Worm (Caenorhabditis elegans) whole organism, L3 larva: Measurements from ENCODE around the gene srv-1.
A peak's percentile ranks its signal among the peaks of the same experiment; 100 is the strongest.

Experiments used
- ZK546.5 ChIP-seq: sonication (generic microtip); optimal IDR thresholded peaks from 2 replicates; lab custom pipeline; 2017; ENCODE audit warnings: missing biosample characterization, missing genetic modification characterization
- aly-2 ChIP-seq: fragments of 150-350 bp; optimal IDR thresholded peaks from 2 replicates; lab custom pipeline; 2014; ENCODE audit warnings: missing biosample characterization, missing genetic modification characterization
- ama-1 ChIP-seq: fragments of 150-350 bp; optimal IDR thresholded peaks from 2 replicates; lab custom pipeline; 2018
- ceh-16 ChIP-seq: sonication (generic microtip); optimal IDR thresholded peaks from 2 replicates; lab custom pipeline; 2017; ENCODE audit warnings: missing biosample characterization, missing genetic modification characterization
- ceh-28 ChIP-seq: fragments of 150-350 bp; optimal IDR thresholded peaks from 2 replicates; lab custom pipeline; 2014; ENCODE audit warnings: missing biosample characterization, missing genetic modification reagents, missing genetic modification characterization
- ceh-82 ChIP-seq: fragments of 150-350 bp; optimal IDR thresholded peaks from 2 replicates; lab custom pipeline; 2014; ENCODE audit warnings: missing biosample characterization, missing genetic modification characterization
- daf-12 ChIP-seq: fragments of 150-350 bp; optimal IDR thresholded peaks from 2 replicates; lab custom pipeline; 2014; ENCODE audit warnings: missing biosample characterization, missing genetic modification reagents, missing genetic modification characterization
- egl-5 ChIP-seq: fragments of 150-350 bp; optimal IDR thresholded peaks from 2 replicates; lab custom pipeline; 2017; ENCODE audit warnings: missing biosample characterization, missing genetic modification reagents, missing genetic modification characterization, inconsistent platforms
- elt-1 ChIP-seq: fragments of 150-350 bp; optimal IDR thresholded peaks from 2 replicates; lab custom pipeline; 2014; ENCODE audit warnings: missing biosample characterization, missing genetic modification characterization
- elt-2 ChIP-seq: sonication (generic microtip); optimal IDR thresholded peaks from 2 replicates; lab custom pipeline; 2016; ENCODE audit warnings: missing genetic modification reagents, mild to moderate bottlenecking, missing genetic modification characterization, missing compliant biosample characterization
- fkh-10 ChIP-seq: sonication (generic microtip); optimal IDR thresholded peaks from 2 replicates; lab custom pipeline; 2017; ENCODE audit warnings: missing biosample characterization, missing genetic modification reagents, missing genetic modification characterization
- fkh-2 ChIP-seq: fragments of 150-350 bp; optimal IDR thresholded peaks from 2 replicates; lab custom pipeline; 2014; ENCODE audit warnings: missing biosample characterization, missing genetic modification reagents, missing genetic modification characterization
- hmg-11 ChIP-seq: sonication (generic microtip); optimal IDR thresholded peaks from 2 replicates; lab custom pipeline; 2016; ENCODE audit warnings: missing genetic modification characterization, missing compliant biosample characterization
- jun-1 ChIP-seq: fragments of 150-350 bp; optimal IDR thresholded peaks from 2 replicates; lab custom pipeline; 2014; ENCODE audit warnings: missing biosample characterization, missing genetic modification reagents, missing genetic modification characterization
- lsy-12 ChIP-seq: sonication (generic microtip); optimal IDR thresholded peaks from 2 replicates; lab custom pipeline; 2016; ENCODE audit warnings: mild to moderate bottlenecking, missing genetic modification characterization, missing compliant biosample characterization
- mdl-1 ChIP-seq: fragments of 150-350 bp; optimal IDR thresholded peaks from 2 replicates; lab custom pipeline; 2014; ENCODE audit warnings: missing biosample characterization, missing genetic modification characterization
- mml-1 ChIP-seq: fragments of 150-350 bp; sonication (generic microtip); optimal IDR thresholded peaks from 3 replicates; lab custom pipeline; 2014; ENCODE audit warnings: missing biosample characterization, missing genetic modification characterization
- nhr-11 ChIP-seq: fragments of 150-350 bp; optimal IDR thresholded peaks from 2 replicates; lab custom pipeline; 2014; ENCODE audit warnings: missing biosample characterization, missing genetic modification characterization
- nhr-23 ChIP-seq: fragments of 150-350 bp; optimal IDR thresholded peaks from 2 replicates; lab custom pipeline; 2014; ENCODE audit warnings: missing biosample characterization, missing genetic modification reagents, missing genetic modification characterization
- nhr-25 ChIP-seq: sonication (generic microtip); optimal IDR thresholded peaks from 2 replicates; lab custom pipeline; 2017; ENCODE audit warnings: missing biosample characterization, missing genetic modification characterization
- nhr-28 ChIP-seq: fragments of 150-350 bp; optimal IDR thresholded peaks from 2 replicates; lab custom pipeline; 2014; ENCODE audit warnings: missing biosample characterization, missing genetic modification characterization
- nhr-43 ChIP-seq: sonication (generic microtip); optimal IDR thresholded peaks from 2 replicates; lab custom pipeline; 2016; ENCODE audit warnings: mild to moderate bottlenecking, missing genetic modification characterization, missing compliant biosample characterization; ENCODE audit not compliant: poor library complexity, severe bottlenecking
- nhr-77 ChIP-seq: fragments of 150-350 bp; optimal IDR thresholded peaks from 2 replicates; lab custom pipeline; 2014; ENCODE audit warnings: missing biosample characterization, missing genetic modification characterization
- pha-4 ChIP-seq: fragments of 150-350 bp; optimal IDR thresholded peaks from 2 replicates; lab custom pipeline; 2014; ENCODE audit warnings: missing biosample characterization, missing genetic modification reagents, missing genetic modification characterization
- pqm-1 ChIP-seq: fragments of 150-350 bp; optimal IDR thresholded peaks from 2 replicates; lab custom pipeline; 2017; ENCODE audit warnings: missing biosample characterization, missing genetic modification characterization, inconsistent platforms
- skn-1 ChIP-seq: fragments of 150-350 bp; optimal IDR thresholded peaks from 2 replicates; lab custom pipeline; 2014; ENCODE audit warnings: missing biosample characterization, missing genetic modification characterization
- snpc-4 ChIP-seq: fragments of 150-350 bp; optimal IDR thresholded peaks from 2 replicates; lab custom pipeline; 2014; ENCODE audit warnings: missing biosample characterization, missing genetic modification characterization
- tbx-2 ChIP-seq: sonication (generic microtip); optimal IDR thresholded peaks from 2 replicates; lab custom pipeline; 2016; ENCODE audit warnings: mild to moderate bottlenecking, missing genetic modification characterization, missing compliant biosample characterization
- unc-39 ChIP-seq: sonication (generic microtip); optimal IDR thresholded peaks from 4 replicates; lab custom pipeline; 2017; ENCODE audit warnings: missing biosample characterization, missing genetic modification characterization
- zag-1 ChIP-seq: fragments of 150-350 bp; optimal IDR thresholded peaks from 2 replicates; lab custom pipeline; 2014; ENCODE audit warnings: missing biosample characterization, missing genetic modification characterization
- ztf-11 ChIP-seq: fragments of 150-350 bp; optimal IDR thresholded peaks from 2 replicates; lab custom pipeline; 2014; ENCODE audit warnings: missing biosample characterization, missing genetic modification characterization
- ztf-4 ChIP-seq: fragments of 150-350 bp; optimal IDR thresholded peaks from 2 replicates; lab custom pipeline; 2014; ENCODE audit warnings: missing biosample characterization, missing genetic modification characterization

srv-1 gene

ce11 chrIII:6850255-6850654, at the start of gene srv-1:
Gene srv-1 (plus strand): TSS chrIII:6850385.
- TF ChIP-seq daf-12 (tag; lab: Kevin White, UChicago): no peak
- no peak for TF ChIP-seq elt-1
- peak; percentile 75 for TF ChIP-seq pqm-1
- no peak for TF ChIP-seq nhr-28 (tag; lab: Kevin White, UChicago)
- TF ChIP-seq skn-1 (tag; lab: Kevin White, UChicago): no peak
- TF ChIP-seq ztf-11 (tag; lab: Kevin White, UChicago): no peak
- TF ChIP-seq nhr-23: no peak
- no peak for TF ChIP-seq mml-1 (tag; lab: Kevin White, UChicago)
- TF ChIP-seq jun-1 (tag; lab: Kevin White, UChicago): peak; percentile 58
- no peak for TF ChIP-seq mdl-1
- TF ChIP-seq fkh-10 (GFP tag; lab: Kevin White, UChicago): no peak
- no peak for TF ChIP-seq ceh-16
- no peak for TF ChIP-seq ceh-28 (tag; lab: Kevin White, UChicago)
- no peak for TF ChIP-seq nhr-25 (tag; lab: Kevin White, UChicago)
- no peak for TF ChIP-seq ama-1 (lab: Kevin White, UChicago)
- no peak for TF ChIP-seq pha-4 (tag; lab: Kevin White, UChicago)
- peak; percentile 97 for TF ChIP-seq elt-2 (tag; lab: Kevin White, UChicago)

DNA sequence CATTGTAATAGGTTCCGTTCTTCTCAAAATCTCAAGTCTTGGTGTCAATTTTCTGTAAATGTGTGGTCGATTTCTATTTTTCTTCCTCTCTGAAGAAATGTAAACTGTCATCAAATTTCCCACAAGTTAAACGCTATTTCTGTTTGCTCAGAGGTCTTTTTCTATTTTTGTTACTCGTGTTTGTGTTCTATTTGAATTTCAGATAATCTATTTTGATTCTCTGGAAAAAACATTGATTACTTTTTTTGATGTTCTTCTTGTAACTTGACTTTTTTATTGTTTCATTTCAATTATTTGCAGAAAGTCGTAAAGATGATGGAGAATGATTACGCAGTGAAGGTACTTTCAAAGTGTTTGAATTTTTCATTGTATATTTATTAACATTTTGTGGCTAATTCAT, 47.7 kb upstream of the srv-1 start, which contains the start of gene lim-8:
Gene lim-8 (plus strand): TSS at position 301 of the 400 bp plus-strand sequence.
- TF ChIP-seq daf-12 (tag; lab: Kevin White, UChicago): no peak
- TF ChIP-seq egl-5 (tag; lab: Kevin White, UChicago): no peak

ce11 chrIII:6803107-6803506, 47.1 kb upstream of the srv-1 start:
- TF ChIP-seq ceh-16 (no peak), elt-2 (tag; lab: Kevin White, UChicago) (peak; percentile 67), pqm-1 (peak; percentile 69), pha-4 (tag; lab: Kevin White, UChicago) (peak; percentile 46)

ce11 chrIII:6805397-6805796, 44.8 kb upstream of the srv-1 start:
- TF ChIP-seq ztf-11 (tag; lab: Kevin White, UChicago): no peak
- TF ChIP-seq tbx-2 (tag; lab: Kevin White, UChicago): no peak
- TF ChIP-seq skn-1 (tag; lab: Kevin White, UChicago): peak; percentile 35
- peak; percentile 37 for TF ChIP-seq elt-2 (tag; lab: Kevin White, UChicago)
- TF ChIP-seq aly-2 (tag; lab: Kevin White, UChicago): no peak
- no peak for TF ChIP-seq mml-1 (tag; lab: Kevin White, UChicago)
- TF ChIP-seq snpc-4 (tag; lab: Kevin White, UChicago): no peak
- TF ChIP-seq fkh-2 (tag; lab: Kevin White, UChicago): no peak
- TF ChIP-seq nhr-23: no peak
- no peak for TF ChIP-seq ama-1 (lab: Kevin White, UChicago)
- TF ChIP-seq nhr-43 (tag; lab: Kevin White, UChicago): peak; percentile 35
- TF ChIP-seq ZK546.5 (tag; lab: Kevin White, UChicago): no peak
- no peak for TF ChIP-seq unc-39 (tag; lab: Kevin White, UChicago)
- TF ChIP-seq elt-1: no peak
- no peak for TF ChIP-seq zag-1 (tag; lab: Kevin White, UChicago)
- peak; percentile 47 for TF ChIP-seq hmg-11 (tag; lab: Kevin White, UChicago)
- TF ChIP-seq nhr-25 (tag; lab: Kevin White, UChicago): no peak
- TF ChIP-seq pha-4 (tag; lab: Kevin White, UChicago): peak; percentile 65

- no peak for TF ChIP-seq nhr-43 (tag; lab: Kevin White, UChicago)
- peak; percentile 28 for TF ChIP-seq elt-2 (tag; lab: Kevin White, UChicago)
- TF ChIP-seq nhr-11 (tag; lab: Kevin White, UChicago): no peak
- no peak for TF ChIP-seq unc-39 (tag; lab: Kevin White, UChicago)
- TF ChIP-seq elt-1: no peak
- TF ChIP-seq lsy-12 (tag; lab: Kevin White, UChicago): no peak
- TF ChIP-seq ztf-4 (tag; lab: Kevin White, UChicago): no peak
- TF ChIP-seq mml-1 (tag; lab: Kevin White, UChicago): no peak
- no peak for TF ChIP-seq nhr-77
- peak; percentile 72 for TF ChIP-seq pha-4 (tag; lab: Kevin White, UChicago)
- no peak for TF ChIP-seq ceh-82 (tag; lab: Kevin White, UChicago)
Measured at ce11 chrIII:6816930-6817329, 33.3 kb upstream of the srv-1 start, which contains the start of gene F28F5.4. Gene F28F5.4 (minus strand): TSS chrIII:6817033.
